Worm (Caenorhabditis elegans): Measurements from ENCODE around the gene F36H12.17.

The F36H12.17 gene

DNA sequence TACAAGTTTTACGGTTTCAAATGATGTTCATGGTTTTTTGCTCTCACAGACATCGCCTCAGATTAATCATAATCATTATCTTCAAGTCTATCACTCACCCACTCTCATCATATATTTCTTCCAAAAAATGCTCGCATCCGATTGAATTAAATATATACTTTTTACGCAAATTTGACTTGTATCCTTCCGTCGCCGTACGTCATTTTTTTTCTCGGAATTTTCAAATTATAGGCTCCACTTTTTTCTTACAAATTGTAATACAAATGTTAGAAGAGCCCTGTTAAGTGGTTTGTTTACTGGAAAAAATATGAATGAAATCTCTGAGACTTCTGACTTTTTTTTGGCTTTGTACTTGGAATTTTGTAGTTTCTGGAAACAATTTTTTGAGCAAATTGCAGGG, 9.5 kb upstream of the F36H12.17 start:
- TF ChIP-seq unc-55 (GFP tag; optimal IDR thresholded peaks at IDR 0.05) = no peak
- no peak for TF ChIP-seq ref-2 (tag; optimal IDR thresholded peaks at IDR 0.05)
- no peak for TF ChIP-seq ceh-2 (tag; optimal IDR thresholded peaks at IDR 0.05)
- no peak for TF ChIP-seq C38D4.7 (GFP tag; optimal IDR thresholded peaks at IDR 0.05)
- no peak for TF ChIP-seq ceh-14 (tag; optimal IDR thresholded peaks at IDR 0.05)
- TF ChIP-seq T23F11.4 (GFP tag; optimal IDR thresholded peaks at IDR 0.05) = no peak
- TF ChIP-seq ttx-3 (tag; optimal IDR thresholded peaks at IDR 0.05) = no peak
- no peak for TF ChIP-seq dve-1 (tag; optimal IDR thresholded peaks at IDR 0.05)
- no peak for TF ChIP-seq elt-2 (tag; optimal IDR thresholded peaks at IDR 0.05)
- TF ChIP-seq hlh-30 (tag; optimal IDR thresholded peaks at IDR 0.05; ENCODE audit: insufficient read depth) = no peak
- TF ChIP-seq pax-1 (tag; optimal IDR thresholded peaks at IDR 0.05) = no peak

DNA sequence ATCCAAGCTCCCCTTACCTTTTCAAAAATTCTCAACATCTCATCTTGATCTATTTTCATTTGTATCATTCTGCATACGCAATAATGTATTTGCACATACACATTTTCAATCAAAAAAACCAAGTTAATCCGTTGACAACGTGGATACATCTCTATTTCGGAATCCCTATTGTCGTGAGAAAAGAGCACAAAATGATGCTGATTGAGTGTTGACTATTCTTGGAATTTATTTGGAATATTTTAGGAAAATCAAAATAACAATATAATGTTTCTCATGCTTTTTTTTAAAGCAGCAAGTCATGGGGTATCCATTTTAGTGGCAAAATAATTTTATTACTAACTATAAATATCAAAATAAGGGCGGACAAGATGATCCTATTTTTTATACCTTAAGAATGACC, 3.8 kb upstream of the F36H12.17 start:
- TF ChIP-seq elt-2 (tag; optimal IDR thresholded peaks at IDR 0.05) (no peak), ceh-24 (tag; optimal IDR thresholded peaks at IDR 0.05) (no peak), unc-42 (tag; optimal IDR thresholded peaks at IDR 0.05) (no peak), mec-3 (tag; optimal IDR thresholded peaks at IDR 0.05; ENCODE audit: borderline replicate concordance) (no peak), ztf-16 (tag; optimal IDR thresholded peaks at IDR 0.05) (no peak), gmeb-2 (tag; optimal IDR thresholded peaks at IDR 0.05) (no peak), ceh-48 (tag; optimal IDR thresholded peaks at IDR 0.05) (no peak), hlh-6 (tag; optimal IDR thresholded peaks at IDR 0.05) (no peak), dmd-4 (tag; optimal IDR thresholded peaks at IDR 0.05; ENCODE audit: borderline replicate concordance) (no peak), ama-1 (optimal IDR thresholded peaks at IDR 0.05) (no peak), nhr-11 (tag; optimal IDR thresholded peaks at IDR 0.05) (no peak), sox-2 (GFP tag; IDR thresholded peaks at IDR 0.05) (no peak), ceh-2 (tag; optimal IDR thresholded peaks at IDR 0.05) (no peak), madf-2 (tag; optimal IDR thresholded peaks at IDR 0.05) (no peak)

DNA sequence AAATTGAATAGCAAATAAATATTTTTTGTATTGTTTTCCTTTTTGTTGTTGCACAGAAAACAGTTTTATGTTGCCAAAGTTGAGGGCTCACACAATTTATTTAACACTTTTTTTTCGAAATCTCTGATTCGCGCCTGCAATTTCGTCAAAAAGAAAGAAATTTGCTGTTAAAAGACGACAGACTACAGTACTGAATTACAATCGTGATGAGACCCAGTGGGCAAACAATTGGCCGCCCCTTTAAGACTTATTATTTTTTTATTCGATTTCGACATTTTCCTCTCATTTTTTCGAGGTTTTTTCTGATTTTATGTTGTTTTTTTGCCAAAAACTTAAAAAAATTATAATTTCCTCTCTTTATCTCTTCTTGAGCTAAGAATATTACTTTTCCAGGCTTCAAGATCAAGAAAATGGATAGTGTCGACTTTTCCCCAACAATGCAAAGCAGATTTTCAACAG, 3.5 kb downstream of the F36H12.17 start, which contains the start of gene slfl-4:
TSS of gene slfl-4 (plus strand) at position 409 of the 459 bp plus-strand sequence.
- TF ChIP-seq odd-2 (tag; optimal IDR thresholded peaks at IDR 0.05) (no peak), ceh-22 (tag; optimal IDR thresholded peaks at IDR 0.05) (no peak), F13H6.1 (tag; optimal IDR thresholded peaks at IDR 0.05) (no peak), syd-9 (tag; optimal IDR thresholded peaks at IDR 0.05) (no peak), elt-2 (tag; optimal IDR thresholded peaks at IDR 0.05) (no peak), fkh-10 (GFP tag; optimal IDR thresholded peaks at IDR 0.05) (no peak), fkh-6 (tag; optimal IDR thresholded peaks at IDR 0.05) (no peak)

DNA sequence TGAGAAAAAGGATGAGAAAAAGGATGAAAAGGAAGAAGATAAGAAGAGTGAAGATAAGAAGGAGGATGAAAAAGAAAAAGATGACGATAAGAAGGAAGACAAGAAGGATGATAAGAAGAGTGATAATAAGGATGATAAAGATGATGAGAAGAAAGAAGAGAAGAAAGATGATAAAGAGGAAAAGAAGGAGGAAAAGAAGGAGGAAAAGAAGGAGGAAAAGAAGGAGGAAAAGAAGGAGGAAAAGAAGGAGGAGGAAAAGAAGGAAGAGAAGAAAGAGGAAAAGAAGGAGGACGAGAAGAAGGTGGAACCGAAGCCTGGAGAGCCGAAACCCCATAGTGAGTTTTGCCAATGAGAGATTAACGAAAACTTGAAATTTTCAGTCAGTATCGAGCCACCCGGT, 4.3 kb downstream of the F36H12.17 start:
- TF ChIP-seq ceh-19 (GFP tag; optimal IDR thresholded peaks at IDR 0.05) (no peak), ceh-30 (tag; optimal IDR thresholded peaks at IDR 0.05) (no peak), elt-2 (tag; optimal IDR thresholded peaks at IDR 0.05) (peak; percentile 70), nfya-1 (tag; optimal IDR thresholded peaks at IDR 0.05) (no peak), sox-2 (GFP tag; IDR thresholded peaks at IDR 0.05) (no peak), ceh-9 (tag; optimal IDR thresholded peaks at IDR 0.05) (no peak), pax-1 (tag; optimal IDR thresholded peaks at IDR 0.05) (no peak)

DNA sequence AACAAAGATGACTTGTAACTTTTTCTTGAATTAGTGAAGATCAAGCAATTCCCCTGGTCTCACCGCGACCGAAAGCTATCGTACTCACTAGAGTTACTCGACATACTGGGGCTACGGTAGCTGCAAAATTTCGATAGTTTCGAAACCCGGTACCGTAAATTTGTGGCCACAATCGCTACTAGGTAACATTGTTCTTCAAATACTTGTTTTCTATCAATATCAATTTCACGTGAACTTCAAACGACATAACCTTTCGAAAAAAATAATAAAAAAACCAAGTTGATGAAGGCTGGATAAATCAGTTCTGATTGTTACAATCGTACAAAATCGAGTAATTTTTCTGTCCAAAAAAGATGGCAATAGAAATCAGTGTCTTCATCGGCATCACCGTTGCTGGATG, 5.1 kb downstream of the F36H12.17 start, which contains the start of gene F36H12.3:
TSS of gene F36H12.3 (plus strand) at position 301 of the 400 bp plus-strand sequence.
- TF ChIP-seq fkh-6 (tag; optimal IDR thresholded peaks at IDR 0.05) (no peak), sox-4 (tag; optimal IDR thresholded peaks at IDR 0.05) (no peak), unc-3 (GFP tag; conservative IDR thresholded peaks at IDR 0.05) (no peak), unc-3 (tag; optimal IDR thresholded peaks at IDR 0.05) (no peak), pax-1 (tag; optimal IDR thresholded peaks at IDR 0.05) (no peak), unc-55 (GFP tag; optimal IDR thresholded peaks at IDR 0.05) (no peak)

Measured in whole organism, late embryonic.